Worm (Caenorhabditis elegans): ENCODE results near the gene str-185.
A peak's percentile ranks its signal among the peaks of the same experiment; 100 is the strongest.

The str-185 gene

DNA sequence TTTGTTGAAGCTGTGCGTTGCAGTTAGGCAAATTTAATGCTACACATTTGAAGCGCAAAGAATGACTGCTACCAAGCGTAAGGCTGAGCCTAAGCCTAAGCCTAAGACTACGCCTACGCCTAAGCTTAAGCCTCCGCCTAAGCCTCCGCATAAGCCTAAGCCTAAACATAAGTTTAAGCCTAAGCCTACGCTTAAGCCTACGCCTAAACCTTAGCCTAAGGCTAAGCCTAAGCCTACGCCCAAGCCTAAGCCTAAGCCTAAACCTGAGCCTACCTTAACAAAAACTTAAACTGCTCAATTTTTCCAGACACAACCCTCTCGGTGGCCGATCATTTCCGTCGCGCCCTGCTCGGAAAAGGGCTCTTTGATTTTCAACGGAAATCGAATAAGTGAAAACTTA, 29.5 kb upstream of the str-185 start:
- TF ChIP-seq him-1 (tag; optimal IDR thresholded peaks at IDR 0.05) (no peak), dao-5 (tag; optimal IDR thresholded peaks at IDR 0.05) (no peak), W03F9.2 (tag; optimal IDR thresholded peaks at IDR 0.05) (no peak)

DNA sequence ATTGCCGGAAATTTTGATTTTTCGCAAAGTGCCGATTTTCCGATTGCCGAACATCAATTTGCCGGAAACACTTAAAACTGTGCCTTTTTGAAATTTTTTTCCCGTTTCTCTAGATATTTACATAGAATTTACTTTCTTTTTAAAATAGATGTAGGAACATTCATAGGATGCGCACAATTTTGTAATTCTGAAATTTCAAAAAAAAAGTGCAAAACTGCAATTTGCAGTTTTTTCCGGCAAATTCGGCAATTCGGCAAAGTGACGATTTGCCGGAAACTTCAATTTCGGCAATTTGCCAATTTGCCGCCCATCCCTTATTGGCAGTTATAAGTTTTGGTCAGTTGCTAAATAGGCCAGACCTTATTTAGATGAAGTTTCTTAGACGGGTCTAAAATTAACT, 26.9 kb upstream of the str-185 start:
- TF ChIP-seq W03F9.2 (tag; optimal IDR thresholded peaks at IDR 0.05): no peak
- TF ChIP-seq dao-5 (tag; optimal IDR thresholded peaks at IDR 0.05): no peak
- TF ChIP-seq him-1 (tag; optimal IDR thresholded peaks at IDR 0.05): no peak

DNA sequence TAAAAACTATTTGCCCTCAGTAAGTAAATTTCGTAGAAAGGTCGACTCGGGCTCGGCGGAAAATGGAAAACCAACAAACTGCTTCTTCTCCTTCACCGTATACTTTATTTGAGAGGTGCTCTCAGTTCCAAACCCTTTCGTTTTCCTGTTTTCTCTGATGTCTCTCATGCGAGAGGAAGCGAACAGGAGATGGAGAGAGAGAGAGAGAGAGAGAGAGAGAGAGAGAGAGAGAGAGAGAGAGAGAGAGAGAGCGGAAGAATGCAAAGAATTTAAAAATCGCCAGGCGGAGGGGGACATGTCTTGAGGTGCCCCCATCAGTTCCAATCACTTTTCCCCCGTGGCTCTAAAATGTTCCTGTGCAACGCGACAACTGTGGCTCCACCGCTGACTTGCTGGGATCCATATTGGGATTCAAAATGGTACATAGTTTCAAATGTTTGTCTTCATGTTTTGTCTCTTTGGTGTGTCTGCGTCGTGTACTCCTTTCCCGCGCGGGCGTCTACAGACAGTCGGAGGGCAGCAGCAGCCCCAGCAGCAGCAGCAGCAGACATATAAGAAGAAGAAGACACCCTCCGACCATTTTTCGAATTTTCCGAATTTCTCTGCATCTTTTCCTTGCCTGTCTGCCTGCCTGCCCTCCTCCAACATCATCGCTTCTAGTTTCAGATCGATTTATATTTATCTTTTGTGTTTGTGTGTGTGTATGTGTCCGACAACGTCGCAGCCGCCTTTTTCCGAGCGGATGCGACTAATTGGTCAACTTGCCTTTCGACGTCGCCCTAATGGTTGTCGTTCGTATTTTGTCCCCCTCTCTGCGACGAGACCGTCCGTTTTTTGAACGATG, 24.8 kb upstream of the str-185 start, which contains the start of gene R08C7.11:
TSS of gene R08C7.11 (minus strand) at position 608 of the 844 bp plus-strand sequence.
- TF ChIP-seq dao-5 (tag; optimal IDR thresholded peaks at IDR 0.05): no peak
- no peak for TF ChIP-seq him-1 (tag; optimal IDR thresholded peaks at IDR 0.05)
- TF ChIP-seq W03F9.2 (tag; optimal IDR thresholded peaks at IDR 0.05): no peak

DNA sequence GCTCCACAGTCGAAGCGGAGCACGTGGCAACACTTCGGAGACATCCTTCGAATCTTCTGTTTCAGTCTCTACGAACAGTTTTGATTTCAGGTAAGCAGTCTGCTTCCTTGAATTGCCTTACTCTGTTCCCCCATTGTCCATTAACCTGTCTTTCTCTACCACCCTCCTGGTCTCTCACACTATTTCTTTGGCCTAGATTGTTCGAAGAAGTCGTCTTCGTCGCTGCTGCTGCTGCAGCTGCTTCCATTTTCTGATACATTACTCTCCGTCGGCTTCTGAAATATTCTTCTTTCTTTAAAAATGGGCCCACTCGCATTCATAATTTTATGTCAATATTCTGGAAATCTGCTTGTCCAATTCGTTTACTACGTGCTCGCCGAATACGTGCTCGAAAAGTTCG, 21.8 kb upstream of the str-185 start, which contains the start of gene R08C7.1:
TSS of gene R08C7.1 (plus strand) at position 301 of the 400 bp plus-strand sequence.
- TF ChIP-seq dao-5 (tag; optimal IDR thresholded peaks at IDR 0.05) (no peak), W03F9.2 (tag; optimal IDR thresholded peaks at IDR 0.05) (no peak), him-1 (tag; optimal IDR thresholded peaks at IDR 0.05) (no peak)

DNA sequence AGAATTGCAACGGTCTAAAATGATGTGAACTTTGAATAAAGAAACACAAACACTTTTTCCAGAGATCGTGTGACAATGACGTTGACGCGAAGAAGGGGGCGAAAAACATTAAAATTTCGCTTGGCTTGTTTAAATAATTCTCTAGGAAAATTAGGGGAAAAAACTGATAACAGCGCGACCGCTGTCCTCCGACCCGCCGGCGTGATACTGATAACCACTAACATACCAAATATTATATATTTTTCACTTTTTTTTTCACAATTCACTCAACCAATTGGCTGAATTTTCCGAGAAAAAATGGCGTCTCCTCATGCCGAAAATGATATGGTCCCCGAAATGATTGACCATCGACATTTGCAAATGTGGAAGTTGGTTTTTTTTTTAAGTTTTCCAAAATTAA, 20.0 kb upstream of the str-185 start:
- TF ChIP-seq dao-5 (tag; optimal IDR thresholded peaks at IDR 0.05) (no peak), W03F9.2 (tag; optimal IDR thresholded peaks at IDR 0.05) (no peak), him-1 (tag; optimal IDR thresholded peaks at IDR 0.05) (no peak)

DNA sequence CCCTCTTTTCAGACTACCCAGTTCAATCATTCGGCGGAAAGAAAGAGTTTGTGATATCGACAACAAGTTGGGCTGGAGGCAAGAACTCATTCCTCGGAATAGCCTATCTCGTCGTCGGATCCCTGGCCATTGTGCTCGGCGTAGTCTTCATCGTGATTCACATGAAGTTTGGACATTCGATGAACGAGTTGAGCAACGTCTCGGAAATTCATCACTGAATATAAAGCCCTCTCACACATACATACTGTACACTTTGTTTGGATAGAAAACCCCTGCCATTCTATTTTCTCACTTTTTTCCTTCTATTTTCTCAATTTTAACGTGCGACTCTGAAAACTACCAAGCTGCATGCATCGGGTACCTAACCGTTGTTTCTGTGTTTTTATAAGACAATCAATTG, 19.6 kb upstream of the str-185 start, which contains the start of gene R08C7.12:
TSS of gene R08C7.12 (plus strand) at position 301 of the 400 bp plus-strand sequence.
- TF ChIP-seq W03F9.2 (tag; optimal IDR thresholded peaks at IDR 0.05) (no peak), dao-5 (tag; optimal IDR thresholded peaks at IDR 0.05) (no peak), him-1 (tag; optimal IDR thresholded peaks at IDR 0.05) (no peak)

DNA sequence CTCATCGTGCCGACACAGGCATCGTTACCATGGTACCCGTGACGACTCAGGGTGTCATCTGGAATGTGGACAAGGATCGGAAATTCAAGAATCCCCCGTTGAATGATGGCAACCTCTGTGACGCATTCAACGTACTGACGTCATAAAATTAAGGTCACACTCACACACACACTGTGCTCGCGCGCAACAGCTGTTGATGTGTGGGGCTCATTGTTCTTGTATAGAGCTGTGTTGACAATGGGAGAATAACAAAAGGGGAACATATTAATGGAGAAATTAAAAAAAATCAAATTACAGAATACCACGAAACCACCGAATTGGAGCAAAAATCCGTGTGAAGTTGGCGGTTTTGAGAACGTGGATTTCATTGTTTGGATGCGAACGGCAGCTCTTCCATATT, 18.5 kb upstream of the str-185 start:
- no peak for TF ChIP-seq dao-5 (tag; optimal IDR thresholded peaks at IDR 0.05)
- no peak for TF ChIP-seq him-1 (tag; optimal IDR thresholded peaks at IDR 0.05)
- no peak for TF ChIP-seq W03F9.2 (tag; optimal IDR thresholded peaks at IDR 0.05)

DNA sequence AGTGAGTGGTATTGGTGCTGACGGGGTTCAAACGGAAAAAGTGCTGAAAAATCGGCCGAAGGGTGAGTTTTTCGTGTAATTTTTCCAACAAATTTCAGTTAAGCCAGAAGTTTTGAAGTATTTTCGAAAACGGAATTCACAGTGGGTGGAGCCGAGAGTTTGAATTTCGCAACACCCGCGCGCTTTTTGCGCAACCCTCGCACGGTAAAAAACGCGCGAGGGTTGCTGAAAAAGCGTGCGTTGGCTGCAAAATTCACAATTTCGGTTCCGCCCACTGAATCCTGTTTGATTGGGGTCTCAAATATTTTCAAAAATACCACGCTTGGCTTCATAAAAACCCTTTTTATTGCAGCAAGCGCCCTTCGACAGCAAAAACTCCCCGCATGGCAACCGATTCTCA, 17.6 kb upstream of the str-185 start:
- TF ChIP-seq him-1 (tag; optimal IDR thresholded peaks at IDR 0.05): no peak
- TF ChIP-seq dao-5 (tag; optimal IDR thresholded peaks at IDR 0.05): no peak
- TF ChIP-seq W03F9.2 (tag; optimal IDR thresholded peaks at IDR 0.05): no peak

DNA sequence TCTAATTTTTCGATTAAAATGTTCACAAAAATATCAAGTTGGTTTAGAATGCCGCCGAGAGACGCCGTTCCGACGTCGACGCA, 17.3 kb upstream of the str-185 start, which contains the start of gene chat-1:
TSS of gene chat-1 (plus strand) at position 48 of the 83 bp plus-strand sequence.
- TF ChIP-seq dao-5 (tag; optimal IDR thresholded peaks at IDR 0.05) (no peak), W03F9.2 (tag; optimal IDR thresholded peaks at IDR 0.05) (no peak)

DNA sequence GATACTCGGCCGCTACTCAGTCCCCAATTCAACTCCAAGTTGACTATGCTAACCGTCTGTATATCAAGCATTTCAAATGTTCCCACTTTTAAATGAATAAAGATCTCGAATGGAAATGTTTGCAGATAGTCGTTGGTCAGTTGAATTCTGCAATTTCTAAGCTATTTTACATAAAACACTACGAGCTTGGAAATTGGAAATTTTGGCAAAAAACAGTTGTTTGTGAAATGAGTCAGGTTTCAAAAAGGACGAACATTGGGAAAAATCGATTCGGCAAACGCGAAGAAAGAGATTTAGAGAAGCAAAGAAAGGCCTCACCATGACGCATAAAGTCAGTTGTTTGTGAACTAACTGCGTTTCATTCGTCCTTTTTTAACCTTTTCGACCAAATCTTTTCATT, 17.1 kb upstream of the str-185 start:
- TF ChIP-seq dao-5 (tag; optimal IDR thresholded peaks at IDR 0.05) (no peak), him-1 (tag; optimal IDR thresholded peaks at IDR 0.05) (no peak), W03F9.2 (tag; optimal IDR thresholded peaks at IDR 0.05) (no peak)

DNA sequence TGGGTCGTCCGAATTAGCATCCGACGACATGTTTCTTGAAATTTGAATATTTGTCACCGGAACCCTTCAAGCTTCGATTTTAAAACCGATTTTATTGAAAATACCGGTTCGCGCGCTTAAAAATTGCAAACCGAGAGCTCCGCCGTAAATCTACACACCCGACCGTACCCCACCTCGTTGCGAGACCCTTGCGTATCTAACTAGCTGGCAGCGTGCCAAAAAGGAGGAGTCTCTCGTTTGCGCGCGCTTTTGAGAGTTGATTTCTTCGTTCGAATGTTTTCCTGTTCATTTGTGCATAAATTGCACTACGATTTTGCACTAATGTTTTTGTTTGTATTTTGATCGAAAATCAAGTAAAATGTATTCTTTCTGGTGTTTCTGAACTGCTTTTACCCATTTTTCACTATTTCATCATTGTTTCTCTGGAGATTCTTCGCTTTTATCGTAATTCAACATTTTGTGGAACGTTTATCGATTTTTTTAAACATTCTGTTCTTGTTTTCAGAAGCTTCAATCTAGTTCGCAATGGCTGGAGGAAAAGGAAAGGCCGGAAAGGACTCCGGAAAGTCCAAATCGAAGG, 16.0 kb upstream of the str-185 start, which contains the start of the genes wapl-1 and htz-1:
TSS of gene wapl-1 (minus strand) at position 30 of the 580 bp plus-strand sequence.
TSS of gene htz-1 (plus strand) at position 506 of the 580 bp plus-strand sequence.
- TF ChIP-seq him-1 (tag; optimal IDR thresholded peaks at IDR 0.05) (peak; percentile 43), W03F9.2 (tag; optimal IDR thresholded peaks at IDR 0.05) (peak; percentile 96), dao-5 (tag; optimal IDR thresholded peaks at IDR 0.05) (no peak)

DNA sequence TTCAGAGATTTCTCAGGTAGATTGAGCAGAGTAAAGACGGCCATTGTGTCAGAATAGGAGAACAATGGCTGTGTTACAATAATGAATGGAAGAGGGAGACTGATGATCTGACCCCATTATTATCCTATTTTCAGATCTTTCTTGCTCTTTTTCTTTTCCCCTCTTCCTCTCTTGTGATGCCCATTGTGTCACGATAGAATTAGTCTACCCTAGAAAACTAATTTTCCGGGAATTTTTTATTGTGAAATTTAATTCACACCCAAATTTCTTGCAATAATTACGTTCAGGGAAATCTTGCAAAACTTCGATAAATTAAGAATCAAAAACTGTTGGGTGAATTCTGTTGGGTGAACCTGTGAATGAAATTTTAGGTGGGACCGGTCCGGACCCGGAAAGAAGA, 11.3 kb upstream of the str-185 start, which contains the start of gene fbxb-75:
TSS of gene fbxb-75 (minus strand) at position 101 of the 400 bp plus-strand sequence.
- TF ChIP-seq him-1 (tag; optimal IDR thresholded peaks at IDR 0.05) (no peak), W03F9.2 (tag; optimal IDR thresholded peaks at IDR 0.05) (no peak), dao-5 (tag; optimal IDR thresholded peaks at IDR 0.05) (no peak)

DNA sequence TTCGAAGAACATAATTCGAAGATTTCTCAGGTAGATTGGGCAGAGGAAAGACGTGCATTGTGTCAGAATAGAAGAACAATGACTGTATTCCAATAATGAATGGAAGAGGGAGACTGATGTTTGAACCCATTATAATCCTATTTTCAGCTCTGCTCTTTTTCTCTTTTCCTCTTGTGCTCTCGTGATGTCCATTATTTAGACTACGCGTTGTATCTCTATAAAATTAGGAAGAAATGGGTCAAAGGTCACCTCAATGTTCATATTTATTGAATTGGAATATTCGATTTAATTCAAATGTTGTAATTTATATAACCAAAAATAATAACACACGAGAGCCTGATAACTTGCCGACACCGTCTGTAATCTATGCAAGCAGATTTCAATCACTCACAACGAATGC, 9.4 kb upstream of the str-185 start, which contains the start of gene fbxb-74:
TSS of gene fbxb-74 (minus strand) at position 101 of the 400 bp plus-strand sequence.
- TF ChIP-seq him-1 (tag; optimal IDR thresholded peaks at IDR 0.05) (no peak), W03F9.2 (tag; optimal IDR thresholded peaks at IDR 0.05) (no peak), dao-5 (tag; optimal IDR thresholded peaks at IDR 0.05) (no peak)

DNA sequence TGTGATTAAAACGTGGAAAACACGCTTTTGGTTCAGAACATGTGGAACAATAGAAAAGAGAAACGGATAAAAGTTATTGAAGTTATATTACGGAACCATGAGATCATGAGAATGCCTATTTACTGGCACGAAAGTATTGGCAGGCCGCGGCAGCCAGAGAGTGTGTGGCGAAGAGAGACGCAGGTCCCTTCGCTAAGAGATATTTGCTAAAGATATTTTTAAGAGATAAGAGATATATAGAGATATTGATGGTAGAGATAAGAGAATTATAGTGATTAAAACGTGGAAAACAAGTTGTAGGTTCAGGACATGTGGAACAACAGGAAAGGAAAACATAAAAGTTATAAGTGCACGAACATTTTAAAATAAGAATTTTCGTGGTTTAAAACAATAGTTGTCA, 8.0 kb upstream of the str-185 start:
- no peak for TF ChIP-seq W03F9.2 (tag; optimal IDR thresholded peaks at IDR 0.05)
- TF ChIP-seq dao-5 (tag; optimal IDR thresholded peaks at IDR 0.05): no peak
- no peak for TF ChIP-seq him-1 (tag; optimal IDR thresholded peaks at IDR 0.05)
